Fruit fly (Drosophila melanogaster) whole organism, embryonic: ENCODE measurements around the gene CG17028.

Source experiments
- Ada2b ChIP-seq: fragments of 200-800 bp; sonication (Bioruptor generic); IDR thresholded peaks from 2 replicates; pipeline ENCODE4 v1.3.6; 2022; ENCODE audit warnings: missing biosample characterization, missing genetic modification characterization
- Atf-2 ChIP-seq: fragments of 200-800 bp; sonication (Bioruptor generic); optimal IDR thresholded peaks from 2 replicates; lab custom pipeline; 2016; ENCODE audit warnings: missing biosample characterization, missing genetic modification characterization
- B-H2 ChIP-seq: fragments of 200-800 bp; sonication (Bioruptor generic); optimal IDR thresholded peaks from 2 replicates; lab custom pipeline; 2018; ENCODE audit warnings: missing biosample characterization, mild to moderate bottlenecking, missing genetic modification characterization
- Bdp1 ChIP-seq: fragments of 200-800 bp; sonication (Bioruptor generic); optimal IDR thresholded peaks from 3 replicates; lab custom pipeline; 2016; ENCODE audit warnings: missing biosample characterization, missing genetic modification characterization
- CG10431 ChIP-seq: fragments of 200-800 bp; sonication (Bioruptor generic); optimal IDR thresholded peaks from 3 replicates; lab custom pipeline; 2018; ENCODE audit warnings: missing biosample characterization, mild to moderate bottlenecking, missing genetic modification characterization
- CG10462 ChIP-seq: fragments of 200-800 bp; sonication (Bioruptor generic); optimal IDR thresholded peaks from 2 replicates; lab custom pipeline; 2016; ENCODE audit warnings: missing biosample characterization, missing genetic modification characterization
- CG10654 ChIP-seq: fragments of 200-800 bp; sonication (Bioruptor generic); optimal IDR thresholded peaks from 2 replicates; lab custom pipeline; 2016; ENCODE audit warnings: missing biosample characterization, missing genetic modification characterization
- CG10979 ChIP-seq: fragments of 200-800 bp; sonication (Bioruptor generic); optimal IDR thresholded peaks from 2 replicates; lab custom pipeline; 2018; ENCODE audit warnings: missing biosample characterization, mild to moderate bottlenecking, missing genetic modification characterization, moderate library complexity
- CG11398 ChIP-seq: fragments of 200-800 bp; sonication (Bioruptor generic); optimal IDR thresholded peaks from 2 replicates; lab custom pipeline; 2016; ENCODE audit warnings: missing biosample characterization, missing genetic modification characterization
- CG12155 ChIP-seq: fragments of 200-800 bp; sonication (Bioruptor generic); optimal IDR thresholded peaks from 3 replicates; lab custom pipeline; 2016; ENCODE audit warnings: missing biosample characterization, missing genetic modification characterization
- CG12236 ChIP-seq: fragments of 200-800 bp; sonication (Bioruptor generic); optimal IDR thresholded peaks from 2 replicates; lab custom pipeline; 2016; ENCODE audit warnings: missing biosample characterization, missing genetic modification characterization
- CG12744 ChIP-seq: fragments of 200-800 bp; sonication (Bioruptor generic); optimal IDR thresholded peaks from 2 replicates; lab custom pipeline; 2016; ENCODE audit warnings: missing biosample characterization, missing genetic modification characterization
- CG13296 ChIP-seq: fragments of 200-800 bp; sonication (Bioruptor generic); optimal IDR thresholded peaks from 3 replicates; lab custom pipeline; 2018; ENCODE audit warnings: missing biosample characterization, mild to moderate bottlenecking, missing genetic modification characterization
- CG14014 ChIP-seq: fragments of 200-800 bp; sonication (Bioruptor generic); IDR thresholded peaks from 2 replicates; pipeline ENCODE4 v1.3.6; 2022; ENCODE audit warnings: missing biosample characterization, missing genetic modification characterization
- CG14050 ChIP-seq: fragments of 200-800 bp; sonication (Bioruptor generic); IDR thresholded peaks from 3 replicates; pipeline ENCODE4 v1.3.6; 2022; ENCODE audit warnings: missing biosample characterization, missing genetic modification characterization
- CG15011 ChIP-seq: fragments of 200-800 bp; sonication (Bioruptor generic); optimal IDR thresholded peaks from 3 replicates; lab custom pipeline; 2018; ENCODE audit warnings: missing biosample characterization, mild to moderate bottlenecking, missing genetic modification characterization
- CG16863 ChIP-seq: fragments of 200-800 bp; sonication (Bioruptor generic); optimal IDR thresholded peaks from 3 replicates; lab custom pipeline; 2016; ENCODE audit warnings: missing biosample characterization, missing genetic modification characterization
- CG18011 ChIP-seq: fragments of 200-800 bp; sonication (Bioruptor generic); optimal IDR thresholded peaks from 2 replicates; lab custom pipeline; 2017; ENCODE audit warnings: missing biosample characterization, missing genetic modification characterization, mild to moderate bottlenecking, moderate library complexity, missing genotype
- CG30431 ChIP-seq: fragments of 200-800 bp; sonication (Bioruptor generic); optimal IDR thresholded peaks from 2 replicates; lab custom pipeline; 2017; ENCODE audit warnings: missing biosample characterization, missing genetic modification characterization
- CG3065 ChIP-seq: fragments of 200-800 bp; sonication (Bioruptor generic); optimal IDR thresholded peaks from 2 replicates; lab custom pipeline; 2016; ENCODE audit warnings: missing biosample characterization, missing genetic modification characterization
- CG31441 ChIP-seq: fragments of 200-800 bp; sonication (Bioruptor generic); IDR thresholded peaks from 2 replicates; pipeline ENCODE4 v1.3.6; 2022; ENCODE audit warnings: missing biosample characterization, missing genetic modification characterization
- CG4404 ChIP-seq: fragments of 200-800 bp; sonication (Bioruptor generic); IDR thresholded peaks from 2 replicates; pipeline ENCODE4 v1.3.6; 2022; ENCODE audit warnings: missing biosample characterization, missing genetic modification characterization
- CG5180 ChIP-seq: fragments of 200-800 bp; sonication (Bioruptor generic); optimal IDR thresholded peaks from 3 replicates; lab custom pipeline; 2017; ENCODE audit warnings: missing biosample characterization, missing genetic modification characterization, mild to moderate bottlenecking, moderate library complexity, missing genetic modification reagents
- CG8944 ChIP-seq: fragments of 200-800 bp; sonication (Bioruptor generic); optimal IDR thresholded peaks from 3 replicates; lab custom pipeline; 2016; ENCODE audit warnings: missing biosample characterization, missing genetic modification characterization
- Chrac-16 ChIP-seq: fragments of 200-800 bp; sonication (Bioruptor generic); optimal IDR thresholded peaks from 3 replicates; lab custom pipeline; 2016; ENCODE audit warnings: missing biosample characterization, missing genetic modification characterization
- Dip3 ChIP-seq: fragments of 200-800 bp; sonication (Bioruptor generic); optimal IDR thresholded peaks from 3 replicates; lab custom pipeline; 2016; ENCODE audit warnings: missing biosample characterization, missing genetic modification characterization
- E2f1 ChIP-seq: fragments of 200-800 bp; sonication (Bioruptor generic); IDR thresholded peaks from 2 replicates; pipeline ENCODE4 v1.3.6; 2022; ENCODE audit warnings: missing biosample characterization, missing genetic modification characterization
- ERR ChIP-seq: fragments of 200-800 bp; sonication (Bioruptor generic); optimal IDR thresholded peaks from 2 replicates; lab custom pipeline; 2016; ENCODE audit warnings: missing biosample characterization, missing genetic modification characterization
- Hr3 ChIP-seq: fragments of 200-800 bp; sonication (Bioruptor generic); optimal IDR thresholded peaks from 3 replicates; lab custom pipeline; 2016; ENCODE audit warnings: missing biosample characterization, missing genetic modification characterization
- Hr39 ChIP-seq: fragments of >200 bp; optimal IDR thresholded peaks from 2 replicates; lab custom pipeline; 2017
- Hr51 ChIP-seq, 2 experiments: fragments of 200-800 bp; sonication (Bioruptor generic); optimal IDR thresholded peaks; 2 replicates in 1 of 2; 3 replicates in 1 of 2; lab custom pipeline; 2016 to 2018; ENCODE audit warnings: missing biosample characterization in 2 of 2, missing genetic modification characterization in 2 of 2, mild to moderate bottlenecking in 1 of 2, moderate library complexity in 1 of 2
- Side ChIP-seq: fragments of 200-800 bp; sonication (Bioruptor generic); optimal IDR thresholded peaks from 2 replicates; lab custom pipeline; 2016; ENCODE audit warnings: missing biosample characterization, missing genetic modification characterization
- TFAM ChIP-seq: fragments of 200-800 bp; sonication (Bioruptor generic); optimal IDR thresholded peaks from 2 replicates; lab custom pipeline; 2017; ENCODE audit warnings: missing biosample characterization, missing genetic modification characterization, inconsistent platforms
- Xbp1 ChIP-seq: fragments of 200-800 bp; sonication (Bioruptor generic); optimal IDR thresholded peaks from 3 replicates; lab custom pipeline; 2016; ENCODE audit warnings: missing biosample characterization, mild to moderate bottlenecking, missing genetic modification characterization
- YL-1 ChIP-seq: fragments of 200-800 bp; sonication (Bioruptor generic); optimal IDR thresholded peaks from 3 replicates; lab custom pipeline; 2017; ENCODE audit warnings: missing biosample characterization, mild to moderate bottlenecking, missing genetic modification characterization
- amos ChIP-seq: fragments of 200-800 bp; sonication (Bioruptor generic); IDR thresholded peaks from 2 replicates; pipeline ENCODE4 v1.3.6; 2022; ENCODE audit warnings: missing biosample characterization, missing genetic modification characterization; ENCODE audit not compliant: partially characterized antibody
- crp ChIP-seq, 2 experiments: fragments of 200-800 bp; sonication (Bioruptor generic); optimal IDR thresholded peaks; 2 replicates in 1 of 2; 3 replicates in 1 of 2; lab custom pipeline; 2017; ENCODE audit warnings: missing biosample characterization in 2 of 2, missing genetic modification characterization in 2 of 2, mild to moderate bottlenecking in 1 of 2, moderate library complexity in 1 of 2
- dmrt99B ChIP-seq: fragments of 200-800 bp; sonication (Bioruptor generic); optimal IDR thresholded peaks from 2 replicates; lab custom pipeline; 2018; ENCODE audit warnings: missing biosample characterization, mild to moderate bottlenecking, missing genetic modification characterization, moderate library complexity
- emc ChIP-seq: fragments of 200-800 bp; sonication (Bioruptor generic); optimal IDR thresholded peaks from 2 replicates; lab custom pipeline; 2016; ENCODE audit warnings: missing biosample characterization, missing genetic modification characterization
- ftz-f1 ChIP-seq: fragments of 200-800 bp; sonication (Bioruptor generic); optimal IDR thresholded peaks from 2 replicates; lab custom pipeline; 2016; ENCODE audit warnings: missing biosample characterization, missing genetic modification characterization
- gcm2 ChIP-seq: fragments of 200-800 bp; sonication (Bioruptor generic); optimal IDR thresholded peaks from 2 replicates; lab custom pipeline; 2016; ENCODE audit warnings: missing biosample characterization, missing genetic modification characterization
- gfzf ChIP-seq: fragments of 200-800 bp; sonication (Bioruptor generic); optimal IDR thresholded peaks from 2 replicates; lab custom pipeline; 2016; ENCODE audit warnings: missing biosample characterization, mild to moderate bottlenecking, missing genetic modification characterization, moderate library complexity
- gsb-n ChIP-seq: fragments of 200-800 bp; sonication (Bioruptor generic); optimal IDR thresholded peaks from 3 replicates; lab custom pipeline; 2018; ENCODE audit warnings: missing biosample characterization, mild to moderate bottlenecking, missing genetic modification characterization
- mirr ChIP-seq: fragments of 200-800 bp; sonication (Bioruptor generic); optimal IDR thresholded peaks from 3 replicates; lab custom pipeline; 2018; ENCODE audit warnings: missing biosample characterization, mild to moderate bottlenecking, missing genetic modification characterization
- nmo ChIP-seq: fragments of 200-800 bp; sonication (Bioruptor generic); optimal IDR thresholded peaks from 2 replicates; lab custom pipeline; 2018; ENCODE audit warnings: missing biosample characterization, mild to moderate bottlenecking, missing genetic modification characterization, moderate library complexity
- pb ChIP-seq: fragments of 200-800 bp; sonication (Bioruptor generic); optimal IDR thresholded peaks from 3 replicates; lab custom pipeline; 2016; ENCODE audit warnings: missing biosample characterization, missing genetic modification characterization
- phol ChIP-seq: fragments of 200-800 bp; sonication (Bioruptor generic); optimal IDR thresholded peaks from 3 replicates; lab custom pipeline; 2018; ENCODE audit warnings: missing biosample characterization, mild to moderate bottlenecking, missing genetic modification characterization, moderate library complexity
- slbo ChIP-seq: fragments of 200-800 bp; sonication (Bioruptor generic); IDR thresholded peaks from 2 replicates; pipeline ENCODE4 v1.3.6; 2022; ENCODE audit warnings: missing biosample characterization, missing genetic modification characterization
- ttk ChIP-seq: fragments of 200-800 bp; sonication (Bioruptor generic); IDR thresholded peaks from 2 replicates; pipeline ENCODE4 v2.1.2; 2022; ENCODE audit warnings: missing biosample characterization, missing genetic modification characterization
- unc-4 ChIP-seq: fragments of 200-800 bp; sonication (Bioruptor generic); IDR thresholded peaks from 2 replicates; pipeline ENCODE4 v1.3.6; 2022; ENCODE audit warnings: missing biosample characterization, missing genetic modification characterization; ENCODE audit not compliant: partially characterized antibody
- wor ChIP-seq: fragments of 200-800 bp; sonication (Bioruptor generic); IDR thresholded peaks from 2 replicates; pipeline ENCODE4 v1.3.6; 2022; ENCODE audit warnings: missing biosample characterization, missing genetic modification characterization

Gene CG17028

DNA sequence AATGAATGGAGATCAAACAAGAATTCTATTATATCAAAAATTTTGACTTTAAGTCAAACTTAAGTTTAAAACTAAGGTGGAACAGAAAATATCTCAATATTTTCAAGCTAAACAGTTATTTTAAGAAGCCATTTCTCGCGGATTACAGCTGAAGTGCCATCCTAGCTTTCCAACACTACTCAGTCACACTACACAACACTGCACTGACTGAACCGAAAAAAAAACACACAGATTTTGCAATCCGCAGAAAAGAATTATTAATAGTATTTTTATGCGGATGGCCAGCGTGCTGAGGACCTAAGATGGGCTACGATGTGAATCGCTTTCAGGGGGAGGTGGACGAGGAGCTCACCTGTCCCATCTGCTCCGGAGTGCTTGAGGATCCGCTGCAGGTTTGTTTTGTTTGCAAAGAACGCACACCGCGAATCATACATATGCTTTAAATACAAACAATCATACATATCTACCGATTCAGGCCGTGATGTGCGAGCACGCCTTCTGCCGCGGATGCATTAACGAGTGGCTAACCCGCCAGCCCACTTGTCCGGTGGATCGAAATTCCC lies 21.8 kb upstream of the CG17028 start, which contains the start of gene elgi (continued):
- TF ChIP-seq CG11398 (GFP tag; lab: Kevin White, UChicago) (peak; percentile 39), pb (GFP tag; lab: Kevin White, UChicago) (no peak), CG13296 (GFP tag; lab: Kevin White, UChicago) (peak; percentile 71), ttk (no peak), CG16863 (GFP tag; lab: Kevin White, UChicago) (peak; percentile 48), dmrt99B (tag; lab: Kevin White, UChicago) (no peak), emc (GFP tag; lab: Kevin White, UChicago) (no peak), gsb-n (tag; lab: Kevin White, UChicago) (no peak), CG12236 (GFP tag; lab: Kevin White, UChicago) (no peak), CG12155 (GFP tag; lab: Kevin White, UChicago) (peak; percentile 75), Xbp1 (GFP tag; lab: Kevin White, UChicago) (peak; percentile 77), CG15011 (GFP tag; lab: Kevin White, UChicago) (no peak), phol (tag; lab: Kevin White, UChicago) (peak; percentile 67), CG10431 (GFP tag; lab: Kevin White, UChicago) (no peak), crp (GFP tag; optimal IDR thresholded peaks at IDR 0.05; lab: Kevin White, UChicago) (peak in 1 of 2 experiments; percentile 71), Side (peak; percentile 55), Hr39 (lab: Kevin White, UChicago) (no peak), amos (GFP tag; lab: Robert Waterston, UW) (peak; percentile 18; the same call in 1 of the 2 replicates), Atf-2 (GFP tag; lab: Kevin White, UChicago) (peak; percentile 26), CG30431 (GFP tag; lab: Kevin White, UChicago) (no peak), nmo (GFP tag; lab: Kevin White, UChicago) (peak; percentile 29), CG8944 (GFP tag; lab: Kevin White, UChicago) (peak; percentile 38), ERR (no peak), unc-4 (GFP tag; lab: Robert Waterston, UW) (peak; percentile 30; the same call in 1 of the 2 replicates), B-H2 (peak; percentile 75), CG10654 (GFP tag; lab: Kevin White, UChicago) (peak; percentile 31), CG12744 (peak; percentile 18), Ada2b (GFP tag; lab: Robert Waterston, UW) (peak; percentile 21; the same call in 1 of the 2 replicates), CG18011 (GFP tag; lab: Kevin White, UChicago) (peak; percentile 34), gfzf (GFP tag; lab: Kevin White, UChicago) (peak; percentile 17), CG5180 (peak; percentile 16), CG4404 (GFP tag; lab: Robert Waterston, UW) (no peak), CG31441 (no peak), mirr (GFP tag; lab: Kevin White, UChicago) (peak; percentile 47), TFAM (GFP tag; lab: Kevin White, UChicago) (no peak), Chrac-16 (peak; percentile 67), CG3065 (GFP tag; lab: Kevin White, UChicago) (no peak), CG14014 (GFP tag; lab: Robert Waterston, UW) (0 out of 2 replicates have a peak, but pooled peaks have one; percentile 22), gcm2 (GFP tag; lab: Kevin White, UChicago) (no peak), Bdp1 (peak; percentile 39), CG10462 (GFP tag; lab: Kevin White, UChicago) (peak; percentile 5), Dip3 (GFP tag; lab: Kevin White, UChicago) (peak; percentile 63), Hr3 (peak; percentile 53), wor (no peak), YL-1 (peak; percentile 86), E2f1 (GFP tag; lab: Robert Waterston, UW) (no peak), Hr51 (GFP tag; optimal IDR thresholded peaks at IDR 0.05; lab: Kevin White, UChicago) (peak in 1 of 2 experiments; percentile 61), CG10979 (tag; lab: Kevin White, UChicago) (peak; percentile 24), ftz-f1 (GFP tag; lab: Kevin White, UChicago) (no peak), slbo (GFP tag; lab: Robert Waterston, UW) (peak; percentile 90), CG14050 (no peak)
